Fruit fly (Drosophila melanogaster) whole organism, embryonic: ENCODE measurements around the gene VhaM9.7-b.

ENCODE experiments used
- Abd-B ChIP-seq: fragments of 200-800 bp; sonication (Bioruptor generic); optimal IDR thresholded peaks from 2 replicates; lab custom pipeline; 2018; ENCODE audit warnings: missing biosample characterization, mild to moderate bottlenecking, missing genetic modification characterization, moderate library complexity
- BEAF-32 ChIP-seq: fragments of 200-800 bp; sonication (Bioruptor generic); optimal IDR thresholded peaks from 3 replicates; lab custom pipeline; 2017; ENCODE audit warnings: missing biosample characterization, missing genetic modification characterization, mild to moderate bottlenecking, moderate library complexity, missing genetic modification reagents
- Bgb ChIP-seq: fragments of 200-800 bp; sonication (Bioruptor generic); IDR thresholded peaks from 2 replicates; pipeline ENCODE4 v1.3.6; 2022; ENCODE audit warnings: missing biosample characterization, missing genetic modification characterization; ENCODE audit not compliant: partially characterized antibody
- CG10431 ChIP-seq: fragments of 200-800 bp; sonication (Bioruptor generic); optimal IDR thresholded peaks from 3 replicates; lab custom pipeline; 2018; ENCODE audit warnings: missing biosample characterization, mild to moderate bottlenecking, missing genetic modification characterization
- CG10979 ChIP-seq: fragments of 200-800 bp; sonication (Bioruptor generic); optimal IDR thresholded peaks from 2 replicates; lab custom pipeline; 2018; ENCODE audit warnings: missing biosample characterization, mild to moderate bottlenecking, missing genetic modification characterization, moderate library complexity
- CG15073 ChIP-seq: fragments of 200-800 bp; sonication (Bioruptor generic); optimal IDR thresholded peaks from 2 replicates; lab custom pipeline; 2016; ENCODE audit warnings: missing biosample characterization, missing genetic modification characterization
- CG1529 ChIP-seq: fragments of 200-800 bp; sonication (Bioruptor generic); optimal IDR thresholded peaks from 3 replicates; lab custom pipeline; 2018; ENCODE audit warnings: missing biosample characterization, missing genetic modification characterization
- CG1603 ChIP-seq: fragments of 200-800 bp; sonication (Bioruptor generic); optimal IDR thresholded peaks from 2 replicates; lab custom pipeline; 2019; ENCODE audit warnings: missing biosample characterization, mild to moderate bottlenecking, missing genetic modification characterization, moderate library complexity
- CG17359 ChIP-seq: fragments of 200-800 bp; sonication (Bioruptor generic); optimal IDR thresholded peaks from 3 replicates; lab custom pipeline; 2018; ENCODE audit warnings: missing biosample characterization, mild to moderate bottlenecking, missing genetic modification characterization, moderate library complexity
- CG17361 ChIP-seq: fragments of 200-800 bp; sonication (Bioruptor generic); IDR thresholded peaks from 3 replicates; pipeline ENCODE4 v1.3.6; 2022; ENCODE audit warnings: missing biosample characterization, missing genetic modification characterization
- CG17829 ChIP-seq: fragments of 200-800 bp; optimal IDR thresholded peaks from 2 replicates; lab custom pipeline; 2019; ENCODE audit warnings: missing biosample characterization, mild to moderate bottlenecking, missing genetic modification characterization, moderate library complexity
- CG18262 ChIP-seq: fragments of 200-800 bp; optimal IDR thresholded peaks from 3 replicates; lab custom pipeline; 2019; ENCODE audit warnings: missing biosample characterization, mild to moderate bottlenecking, missing genetic modification characterization, moderate library complexity
- CG2199 ChIP-seq: fragments of 200-800 bp; sonication (Bioruptor generic); IDR thresholded peaks from 3 replicates; pipeline ENCODE4 v1.3.6; 2022; ENCODE audit warnings: missing biosample characterization, missing genetic modification characterization
- CG2712 ChIP-seq: fragments of 200-800 bp; optimal IDR thresholded peaks from 3 replicates; lab custom pipeline; 2019; ENCODE audit warnings: missing biosample characterization, mild to moderate bottlenecking, missing genetic modification characterization, moderate library complexity
- CG2875 ChIP-seq: fragments of 200-800 bp; sonication (Bioruptor generic); optimal IDR thresholded peaks from 2 replicates; lab custom pipeline; 2017; ENCODE audit warnings: missing biosample characterization, mild to moderate bottlenecking, missing genetic modification characterization, missing genetic modification reagents
- CG32767 ChIP-seq: fragments of 200-800 bp; sonication (Bioruptor generic); IDR thresholded peaks from 2 replicates; pipeline ENCODE4 v1.3.6; 2022; ENCODE audit warnings: missing biosample characterization, missing genetic modification characterization
- CG8281 ChIP-seq: fragments of 200-800 bp; sonication (Bioruptor generic); optimal IDR thresholded peaks from 2 replicates; lab custom pipeline; 2018; ENCODE audit warnings: missing biosample characterization, mild to moderate bottlenecking, missing genetic modification characterization, moderate library complexity
- CG8359 ChIP-seq: fragments of 200-800 bp; sonication (Bioruptor generic); optimal IDR thresholded peaks from 2 replicates; lab custom pipeline; 2017; ENCODE audit warnings: missing biosample characterization, mild to moderate bottlenecking, missing genetic modification characterization, borderline replicate concordance
- D19A ChIP-seq: fragments of 200-800 bp; optimal IDR thresholded peaks from 3 replicates; lab custom pipeline; 2019; ENCODE audit warnings: missing biosample characterization, mild to moderate bottlenecking, missing genetic modification characterization, moderate library complexity
- Dll ChIP-seq: fragments of 200-800 bp; sonication (Bioruptor generic); IDR thresholded peaks from 4 replicates; pipeline ENCODE4 v1.3.6; 2022; ENCODE audit warnings: missing biosample characterization, missing genetic modification characterization; ENCODE audit not compliant: partially characterized antibody
- Dp ChIP-seq: fragments of 200-800 bp; sonication (Bioruptor generic); optimal IDR thresholded peaks from 2 replicates; lab custom pipeline; 2018; ENCODE audit warnings: missing biosample characterization, mild to moderate bottlenecking, missing genetic modification characterization, moderate library complexity
- Drgx ChIP-seq: fragments of 200-800 bp; sonication (Bioruptor generic); IDR thresholded peaks from 2 replicates; pipeline ENCODE4 v1.3.6; 2022; ENCODE audit warnings: missing biosample characterization, missing genetic modification characterization
- E2f2 ChIP-seq: fragments of 200-800 bp; sonication (Bioruptor generic); IDR thresholded peaks from 2 replicates; pipeline ENCODE4 v1.3.6; 2022; ENCODE audit warnings: missing biosample characterization, missing genetic modification characterization
- Ets65A ChIP-seq: fragments of 200-800 bp; sonication (Bioruptor generic); peaks from one replicate; lab custom pipeline; 2016; ENCODE audit warnings: missing biosample characterization, missing genetic modification characterization
- Fer2 ChIP-seq: fragments of 200-800 bp; sonication (Bioruptor generic); optimal IDR thresholded peaks from 2 replicates; lab custom pipeline; 2018; ENCODE audit warnings: missing biosample characterization, mild to moderate bottlenecking, missing genetic modification characterization, moderate library complexity
- HLH3B ChIP-seq: fragments of 200-800 bp; sonication (Bioruptor generic); IDR thresholded peaks from 2 replicates; pipeline ENCODE4 v1.3.6; 2022; ENCODE audit warnings: missing biosample characterization, missing genetic modification characterization
- Hr78 ChIP-seq, 2 experiments: fragments of 200-800 bp in 1 of 2; fragments of >200 bp in 1 of 2; sonication (Bioruptor generic) in 1 of 2; optimal IDR thresholded peaks; 2 replicates each; lab custom pipeline; 2017 to 2019; ENCODE audit warnings: missing biosample characterization in 2 of 2, missing genetic modification characterization in 2 of 2, mild to moderate bottlenecking in 1 of 2, moderate library complexity in 1 of 2
- Lhr ChIP-seq: fragments of 200-800 bp; sonication (Bioruptor generic); optimal IDR thresholded peaks from 3 replicates; lab custom pipeline; 2017; ENCODE audit warnings: mild to moderate bottlenecking, missing biosample characterization, missing genetic modification reagents, missing genetic modification characterization
- MBD-R2 ChIP-seq: fragments of 200-800 bp; sonication (Bioruptor generic); IDR thresholded peaks from 2 replicates; pipeline ENCODE4 v1.3.6; 2022; ENCODE audit warnings: missing biosample characterization, missing genetic modification characterization
- Med ChIP-seq: fragments of 200-800 bp; sonication (Bioruptor generic); peaks from one replicate; lab custom pipeline; 2016; ENCODE audit warnings: missing biosample characterization, missing genetic modification characterization, mild to moderate bottlenecking, inconsistent platforms, moderate library complexity
- Sry-δ ChIP-seq: fragments of 200-800 bp; sonication (Bioruptor generic); optimal IDR thresholded peaks from 2 replicates; lab custom pipeline; 2016; ENCODE audit warnings: missing biosample characterization, missing genetic modification characterization
- Xrp1 ChIP-seq: fragments of 200-800 bp; sonication (Bioruptor generic); IDR thresholded peaks from 2 replicates; pipeline ENCODE4 v1.3.6; 2022; ENCODE audit warnings: missing biosample characterization, missing genetic modification characterization
- bigmax ChIP-seq: fragments of 200-800 bp; sonication (Bioruptor generic); optimal IDR thresholded peaks from 2 replicates; lab custom pipeline; 2018; ENCODE audit warnings: missing biosample characterization, mild to moderate bottlenecking, missing genetic modification characterization
- br ChIP-seq: fragments of >200 bp; optimal IDR thresholded peaks from 2 replicates; lab custom pipeline; 2017
- cg ChIP-seq: fragments of 200-800 bp; sonication (Bioruptor generic); optimal IDR thresholded peaks from 3 replicates; lab custom pipeline; 2019; ENCODE audit warnings: missing biosample characterization, mild to moderate bottlenecking, missing genetic modification characterization, moderate library complexity
- crp ChIP-seq, 2 experiments: fragments of 200-800 bp; sonication (Bioruptor generic); optimal IDR thresholded peaks; 2 replicates in 1 of 2; 3 replicates in 1 of 2; lab custom pipeline; 2017; ENCODE audit warnings: missing biosample characterization in 2 of 2, missing genetic modification characterization in 2 of 2, mild to moderate bottlenecking in 1 of 2, moderate library complexity in 1 of 2
- hbn ChIP-seq: fragments of 200-800 bp; sonication (Bioruptor generic); IDR thresholded peaks from 2 replicates; pipeline ENCODE4 v1.3.6; 2022; ENCODE audit warnings: missing biosample characterization, missing genetic modification characterization; ENCODE audit not compliant: partially characterized antibody
- jigr1 ChIP-seq: fragments of 200-800 bp; sonication (Bioruptor generic); IDR thresholded peaks from 3 replicates; pipeline ENCODE4 v1.3.6; 2022; ENCODE audit warnings: missing biosample characterization, missing genetic modification characterization
- lbe ChIP-seq: fragments of 200-800 bp; sonication (Bioruptor generic); optimal IDR thresholded peaks from 2 replicates; lab custom pipeline; 2016; ENCODE audit warnings: missing biosample characterization, mild to moderate bottlenecking, missing genetic modification characterization
- pho ChIP-seq: fragments of 200-800 bp; sonication (Bioruptor generic); optimal IDR thresholded peaks from 2 replicates; lab custom pipeline; 2016; ENCODE audit warnings: missing biosample characterization, missing genetic modification characterization
- sens ChIP-seq: fragments of 200-800 bp; sonication (Bioruptor generic); peaks from one replicate; lab custom pipeline; 2016; ENCODE audit warnings: missing biosample characterization, missing genetic modification characterization
- sna ChIP-seq: fragments of 200-800 bp; sonication (Bioruptor generic); IDR thresholded peaks from 2 replicates; pipeline ENCODE4 v1.3.6; 2022; ENCODE audit warnings: missing biosample characterization, missing genetic modification characterization; ENCODE audit not compliant: partially characterized antibody
- sob ChIP-seq: fragments of 200-800 bp; sonication (Bioruptor generic); IDR thresholded peaks from 2 replicates; pipeline ENCODE4 v1.3.6; 2022; ENCODE audit warnings: missing biosample characterization, missing genetic modification characterization
- stc ChIP-seq: fragments of 200-800 bp; sonication (Bioruptor generic); IDR thresholded peaks from 2 replicates; pipeline ENCODE4 v1.3.6; 2022; ENCODE audit warnings: missing biosample characterization, missing genetic modification characterization
- wek ChIP-seq: fragments of 200-800 bp; sonication (Bioruptor generic); optimal IDR thresholded peaks from 3 replicates; lab custom pipeline; 2018; ENCODE audit warnings: missing biosample characterization, mild to moderate bottlenecking, missing genetic modification characterization, moderate library complexity

VhaM9.7-b gene

DNA sequence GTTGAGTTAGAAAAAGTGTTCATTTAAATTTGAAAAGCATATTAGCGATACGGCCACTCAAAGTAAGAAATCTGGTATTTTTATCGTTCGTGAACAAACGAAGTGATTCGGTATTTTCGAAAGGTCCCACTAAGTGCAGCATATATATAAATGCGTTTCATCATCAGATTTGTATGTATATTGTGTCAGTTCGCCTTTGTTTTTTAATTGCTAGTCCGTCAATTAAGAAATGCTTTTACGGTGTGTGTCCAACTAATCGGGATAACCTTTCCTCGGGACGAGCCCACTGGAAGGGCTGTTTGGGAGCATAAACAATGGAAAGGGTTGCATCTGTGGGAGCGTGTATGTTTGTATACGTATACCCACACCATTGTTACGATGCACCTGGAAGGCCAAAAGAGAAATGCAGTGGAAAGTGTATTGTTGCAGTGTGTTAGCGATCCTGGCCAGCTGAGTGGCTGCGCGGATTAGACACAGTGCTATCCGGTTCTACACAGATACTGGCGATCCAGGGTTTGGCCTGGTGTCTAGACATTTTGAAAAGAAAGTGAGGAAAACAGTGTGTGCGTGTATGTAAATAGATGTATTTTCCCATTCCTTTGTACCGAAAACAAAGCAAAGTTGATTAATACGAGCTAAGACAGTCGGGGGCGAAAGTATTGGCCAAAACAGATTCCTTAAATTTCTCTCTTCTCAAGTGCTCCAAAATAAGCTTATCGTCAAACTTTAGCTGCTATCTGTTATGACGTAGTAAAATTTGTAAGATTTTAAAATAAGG, 16.4 kb upstream of the VhaM9.7-b start, which contains the start of gene CG7611 (continued):
- TF ChIP-seq CG1603 (tag; lab: Kevin White, UChicago) (peak; percentile 29), MBD-R2 (GFP tag; lab: Robert Waterston, UW) (peak; percentile 36), Dll (0 out of 4 replicates have a peak, but pooled peaks have one; percentile 44), bigmax (GFP tag; lab: Kevin White, UChicago) (peak; percentile 22), CG8281 (no peak), sna (peak; percentile 50), E2f2 (GFP tag; lab: Robert Waterston, UW) (peak; percentile 57), sens (GFP tag; lab: Kevin White, UChicago) (peak; percentile 59), hbn (GFP tag; lab: Robert Waterston, UW) (peak; percentile 21; the same call in 1 of the 2 replicates), Lhr (GFP tag; lab: Kevin White, UChicago) (peak; percentile 17), CG17361 (GFP tag; lab: Robert Waterston, UW) (no peak), CG8359 (GFP tag; lab: Kevin White, UChicago) (no peak), lbe (GFP tag; lab: Kevin White, UChicago) (peak; percentile 11), CG10431 (GFP tag; lab: Kevin White, UChicago) (peak; percentile 79), crp (GFP tag; optimal IDR thresholded peaks at IDR 0.05; lab: Kevin White, UChicago) (peak in 1 of 2 experiments; percentile 68), jigr1 (GFP tag; lab: Robert Waterston, UW) (no peak), stc (GFP tag; lab: Robert Waterston, UW) (0 out of 2 replicates have a peak, but pooled peaks have one; percentile 4), CG15073 (GFP tag; lab: Kevin White, UChicago) (peak; percentile 61), BEAF-32 (GFP tag; lab: Kevin White, UChicago) (peak; percentile 35), HLH3B (GFP tag; lab: Robert Waterston, UW) (no peak), wek (GFP tag; lab: Kevin White, UChicago) (peak; percentile 22), Bgb (GFP tag; lab: Robert Waterston, UW) (0 out of 2 replicates have a peak, but pooled peaks have one; percentile 27)

DNA sequence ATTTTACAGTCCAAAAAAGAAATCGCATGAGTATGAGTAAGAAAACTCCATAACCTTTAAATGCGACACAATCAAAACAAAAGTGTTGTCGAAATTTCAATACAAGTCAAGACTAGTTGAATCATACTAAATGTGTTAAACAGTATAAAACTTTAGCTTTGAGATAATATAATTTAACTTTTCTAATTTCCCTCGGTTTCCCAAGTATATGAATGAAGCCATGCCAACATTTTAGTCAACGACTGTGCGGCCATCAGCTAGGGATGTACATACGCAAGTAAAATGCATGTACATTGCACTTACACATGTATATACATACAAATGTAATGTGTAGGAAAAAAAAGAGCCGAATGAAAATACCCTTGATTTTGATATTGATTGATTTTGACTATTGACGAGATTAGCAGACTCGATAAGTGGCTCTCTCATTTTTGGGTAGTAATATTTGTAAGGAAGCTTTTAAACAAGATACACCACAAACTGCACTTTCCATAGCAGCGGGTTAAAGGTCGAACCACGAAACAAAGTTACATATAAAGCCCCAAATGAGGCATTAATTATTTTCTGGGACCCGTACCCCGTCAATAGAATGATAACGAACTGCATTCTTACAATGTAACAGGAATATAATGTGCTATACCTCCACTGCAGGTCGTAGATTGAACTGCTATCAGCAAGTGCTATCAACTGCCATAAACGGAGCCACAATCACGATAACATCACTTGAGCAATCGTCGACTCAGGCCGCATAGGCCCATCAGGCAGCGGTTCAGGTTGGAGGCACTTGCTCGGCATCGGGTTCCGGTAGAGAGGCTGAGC, 15.4 kb upstream of the VhaM9.7-b start:
- TF ChIP-seq Sry-δ (GFP tag; lab: Kevin White, UChicago) (no peak), CG17359 (tag; lab: Kevin White, UChicago) (peak; percentile 9), Med (GFP tag; lab: Kevin White, UChicago) (peak; percentile 22), br (lab: Kevin White, UChicago) (no peak), CG2712 (tag; lab: Kevin White, UChicago) (peak; percentile 38), CG15073 (GFP tag; lab: Kevin White, UChicago) (peak; percentile 96), CG32767 (GFP tag; lab: Robert Waterston, UW) (0 out of 2 replicates have a peak, but pooled peaks have one; percentile 9), Drgx (GFP tag; lab: Robert Waterston, UW) (peak; percentile 56), CG2199 (GFP tag; lab: Robert Waterston, UW) (0 out of 3 replicates have a peak, but pooled peaks have one; percentile 20), Fer2 (tag; lab: Kevin White, UChicago) (no peak), Ets65A (peak; percentile 45), sens (GFP tag; lab: Kevin White, UChicago) (peak; percentile 77), Xrp1 (peak; percentile 10; the same call in 1 of the 2 replicates), CG2875 (peak; percentile 26), Abd-B (GFP tag; lab: Kevin White, UChicago) (no peak), CG1529 (GFP tag; lab: Kevin White, UChicago) (peak; percentile 17), sob (GFP tag; lab: Robert Waterston, UW) (no peak), CG17829 (tag; lab: Kevin White, UChicago) (peak; percentile 20), CG10979 (tag; lab: Kevin White, UChicago) (peak; percentile 33), Dp (no peak), cg (GFP tag; lab: Kevin White, UChicago) (peak; percentile 34), D19A (tag; lab: Kevin White, UChicago) (peak; percentile 76), CG18262 (peak; percentile 12), CG17361 (GFP tag; lab: Robert Waterston, UW) (0 out of 3 replicates have a peak, but pooled peaks have one; percentile 35), pho (GFP tag; lab: Kevin White, UChicago) (peak; percentile 4), Hr78 (GFP tag; optimal IDR thresholded peaks at IDR 0.05; lab: Kevin White, UChicago) (peak in 1 of 2 experiments; percentile 97)
